Worm (Caenorhabditis elegans): Measurements from ENCODE around the gene dif-1.

DNA sequence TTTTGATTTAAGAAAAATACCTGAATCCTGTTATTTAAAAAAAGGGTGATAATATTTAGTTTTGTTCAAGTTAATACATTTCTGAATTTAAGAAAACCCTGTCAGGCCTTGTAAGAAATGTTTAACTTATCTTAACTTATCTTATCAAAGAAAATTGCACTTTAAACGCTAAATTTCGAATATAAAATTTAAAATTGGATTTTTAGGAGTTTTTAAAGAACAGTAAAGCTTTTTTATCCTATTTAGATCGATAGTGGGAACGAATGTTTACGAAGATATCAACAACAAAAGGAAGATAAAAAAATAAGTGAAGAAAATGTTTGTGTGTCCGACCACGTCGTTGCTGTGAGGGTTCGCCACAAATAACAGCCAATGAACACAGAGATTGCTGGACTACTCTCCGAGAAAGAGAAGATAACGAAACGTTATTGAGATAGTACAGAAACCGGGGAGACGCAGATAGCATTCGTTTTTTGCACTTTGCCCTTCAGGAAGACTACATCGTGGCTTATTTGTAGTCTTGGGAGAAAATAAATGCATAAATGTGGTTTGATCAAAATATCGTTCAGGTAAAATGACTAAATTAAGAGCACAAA, at the start of gene dif-1:
- no peak for TF ChIP-seq unc-86 (tag; optimal IDR thresholded peaks at IDR 0.05)
- no peak for TF ChIP-seq pqm-1 (tag; optimal IDR thresholded peaks at IDR 0.05)
- TF ChIP-seq dmd-4 (tag; optimal IDR thresholded peaks at IDR 0.05; ENCODE audit: borderline replicate concordance), result no peak
- TF ChIP-seq K09A11.1 (tag; optimal IDR thresholded peaks at IDR 0.05; ENCODE audit: insufficient read depth), result no peak
- no peak for TF ChIP-seq eyg-1 (tag; optimal IDR thresholded peaks at IDR 0.05)
- TF ChIP-seq ama-1 (optimal IDR thresholded peaks at IDR 0.05), result no peak
- no peak for TF ChIP-seq rnt-1 (tag; optimal IDR thresholded peaks at IDR 0.05)
- no peak for TF ChIP-seq sox-4 (tag; optimal IDR thresholded peaks at IDR 0.05)
